In genomic region chr2L:18626987-18627386, dm6 we compare ENCODE assay signal across 5 fruit fly cellular contexts.
TF ChIP-seq lines count a peak whose summit lies in the region.

No protein-coding gene starts in this region.

- TF ChIP-seq CTCF in whole organism, embryonic (GFP tag; optimal IDR thresholded peaks at IDR 0.05; lab: Kevin White, UChicago): peak; percentile 53

TF ChIP-seq in whole organism, adult, 20 proteins besides CTCF, POLR2A, EP300 and RAD21:
- TF ChIP-seq cic (GFP tag; optimal IDR thresholded peaks at IDR 0.05; lab: Kevin White, UChicago): peak; percentile 23
- TF ChIP-seq CG7101 (tag; optimal IDR thresholded peaks at IDR 0.05; lab: Kevin White, UChicago): peak; percentile 9
- peak; percentile 81 for TF ChIP-seq tj (GFP tag; optimal IDR thresholded peaks at IDR 0.05; lab: Kevin White, UChicago)
- no peak for TF ChIP-seq Hr96 (GFP tag; optimal IDR thresholded peaks at IDR 0.05; lab: Kevin White, UChicago)

TF ChIP-seq in whole organism, embryonic, 481 proteins besides CTCF, POLR2A, EP300 and RAD21 (continues in another document):
- TF ChIP-seq Fer2 (tag; optimal IDR thresholded peaks at IDR 0.05; lab: Kevin White, UChicago) (peak; percentile 58), Vsx1 (GFP tag; optimal IDR thresholded peaks at IDR 0.05; lab: Kevin White, UChicago) (peak; percentile 90), Nf-YA (GFP tag; IDR thresholded peaks at IDR 0.05; lab: Robert Waterston, UW) (peak; percentile 71), Poxn (GFP tag; IDR thresholded peaks at IDR 0.05; lab: Robert Waterston, UW) (no peak), tin (GFP tag; optimal IDR thresholded peaks at IDR 0.05; lab: Kevin White, UChicago) (peak; percentile 13), CG17568 (GFP tag; optimal IDR thresholded peaks at IDR 0.05; lab: Kevin White, UChicago) (peak; percentile 95), wor (GFP tag; IDR thresholded peaks at IDR 0.05; lab: Robert Waterston, UW) (no peak), CG18619 (GFP tag; optimal IDR thresholded peaks at IDR 0.05; lab: Kevin White, UChicago) (peak; percentile 86), jing (GFP tag; optimal IDR thresholded peaks at IDR 0.05; lab: Kevin White, UChicago) (no peak), bsh (GFP tag; optimal IDR thresholded peaks at IDR 0.05; lab: Kevin White, UChicago) (peak in 1 of 2 experiments; percentile 84), Ptx1 (GFP tag; IDR thresholded peaks at IDR 0.05; lab: Robert Waterston, UW) (0 out of 2 replicates have a peak, but pooled peaks have one; percentile 11), cad (GFP tag; optimal IDR thresholded peaks at IDR 0.05; lab: Kevin White, UChicago) (no peak), CG2202 (tag; optimal IDR thresholded peaks at IDR 0.05; lab: Kevin White, UChicago) (peak; percentile 91), CG4328 (GFP tag; optimal IDR thresholded peaks at IDR 0.05; lab: Kevin White, UChicago) (peak; percentile 56), ash1 (GFP tag; optimal IDR thresholded peaks at IDR 0.05; lab: Kevin White, UChicago) (peak; percentile 61), dpn (GFP tag; optimal IDR thresholded peaks at IDR 0.05; lab: Kevin White, UChicago) (peak; percentile 56 to 80), CG9876 (GFP tag; optimal IDR thresholded peaks at IDR 0.05; lab: Kevin White, UChicago) (peak; percentile 52), CG1832 (GFP tag; optimal IDR thresholded peaks at IDR 0.05; lab: Kevin White, UChicago) (no peak), sug (tag; optimal IDR thresholded peaks at IDR 0.05; lab: Kevin White, UChicago) (peak; percentile 74), oc (tag; optimal IDR thresholded peaks at IDR 0.05; lab: Kevin White, UChicago) (peak; percentile 93), zfh1 (GFP tag; IDR thresholded peaks at IDR 0.05; lab: Robert Waterston, UW) (peak; percentile 67; the same call in 2 of the 3 replicates)

TF ChIP-seq in whole organism, prepupa, 60 proteins besides CTCF, POLR2A, EP300 and RAD21 (continues in another document):
- TF ChIP-seq Eip78C (GFP tag; lab: Kevin White, UChicago): peak; percentile 72
- TF ChIP-seq CG7368 (GFP tag; optimal IDR thresholded peaks at IDR 0.05; lab: Kevin White, UChicago): no peak
- TF ChIP-seq Sox15 (GFP tag; optimal IDR thresholded peaks at IDR 0.05; lab: Kevin White, UChicago): no peak
- no peak for TF ChIP-seq OdsH (GFP tag; optimal IDR thresholded peaks at IDR 0.05; lab: Kevin White, UChicago)
- no peak for TF ChIP-seq Ets96B (tag; optimal IDR thresholded peaks at IDR 0.05; lab: Kevin White, UChicago)
- peak; percentile 48 for TF ChIP-seq Met (GFP tag; optimal IDR thresholded peaks at IDR 0.05; lab: Kevin White, UChicago)
- TF ChIP-seq Gug (GFP tag; IDR thresholded peaks at IDR 0.05; lab: Robert Waterston, UW): no peak
- no peak for TF ChIP-seq CG11902 (GFP tag; optimal IDR thresholded peaks at IDR 0.05; lab: Kevin White, UChicago)
- no peak for TF ChIP-seq Sox14 (GFP tag; optimal IDR thresholded peaks at IDR 0.05; lab: Kevin White, UChicago)
- no peak for TF ChIP-seq CG32006 (GFP tag; optimal IDR thresholded peaks at IDR 0.05; lab: Kevin White, UChicago)
- TF ChIP-seq Hr38 (GFP tag; optimal IDR thresholded peaks at IDR 0.05; lab: Kevin White, UChicago): no peak
- TF ChIP-seq CG34406 (GFP tag; optimal IDR thresholded peaks at IDR 0.05; lab: Kevin White, UChicago): peak; percentile 19
- TF ChIP-seq CG4318 (GFP tag; optimal IDR thresholded peaks at IDR 0.05; lab: Kevin White, UChicago): no peak
- TF ChIP-seq achi (GFP tag; optimal IDR thresholded peaks at IDR 0.05; lab: Kevin White, UChicago): no peak
- no peak for TF ChIP-seq CG15336 (GFP tag; IDR thresholded peaks at IDR 0.05; lab: Robert Waterston, UW)
- TF ChIP-seq Sox102F (GFP tag; optimal IDR thresholded peaks at IDR 0.05; lab: Kevin White, UChicago): peak; percentile 33
- no peak for TF ChIP-seq spab (GFP tag; optimal IDR thresholded peaks at IDR 0.05; lab: Kevin White, UChicago)
- no peak for TF ChIP-seq CG6854 (GFP tag; optimal IDR thresholded peaks at IDR 0.05; lab: Kevin White, UChicago)
- TF ChIP-seq CG11762 (GFP tag; optimal IDR thresholded peaks at IDR 0.05; lab: Kevin White, UChicago; ENCODE audit: insufficient read depth): no peak
- no peak for TF ChIP-seq Hr39 (GFP tag; optimal IDR thresholded peaks at IDR 0.05; lab: Kevin White, UChicago)
- no peak for TF ChIP-seq CG11294 (GFP tag; IDR thresholded peaks at IDR 0.05; lab: Robert Waterston, UW)
- no peak for TF ChIP-seq net (GFP tag; optimal IDR thresholded peaks at IDR 0.05; lab: Kevin White, UChicago)
- no peak for TF ChIP-seq CG6276 (GFP tag; optimal IDR thresholded peaks at IDR 0.05; lab: Kevin White, UChicago)
- TF ChIP-seq Eip75B (GFP tag; optimal IDR thresholded peaks at IDR 0.05; lab: Kevin White, UChicago): no peak

TF ChIP-seq in whole organism, pupa, 21 proteins besides CTCF, POLR2A, EP300 and RAD21:
- TF ChIP-seq Snoo (tag; optimal IDR thresholded peaks at IDR 0.05; lab: Kevin White, UChicago) (peak; percentile 8), CG13204 (GFP tag; optimal IDR thresholded peaks at IDR 0.05; lab: Kevin White, UChicago) (no peak)

TF ChIP-seq in whole organism, wandering third instar larva, 38 proteins besides CTCF, POLR2A, EP300 and RAD21:
- no peak for TF ChIP-seq N (GFP tag; optimal IDR thresholded peaks at IDR 0.05; lab: Kevin White, UChicago)
- peak; percentile 82 for TF ChIP-seq jim (GFP tag; optimal IDR thresholded peaks at IDR 0.05; lab: Kevin White, UChicago)
- peak; percentile 72 for TF ChIP-seq sv (GFP tag; optimal IDR thresholded peaks at IDR 0.05; lab: Kevin White, UChicago)
- TF ChIP-seq ey (GFP tag; optimal IDR thresholded peaks at IDR 0.05; lab: Kevin White, UChicago): peak; percentile 63
- TF ChIP-seq Dfd (GFP tag; optimal IDR thresholded peaks at IDR 0.05; lab: Kevin White, UChicago): no peak
- no peak for TF ChIP-seq dl (GFP tag; optimal IDR thresholded peaks at IDR 0.05; lab: Kevin White, UChicago; ENCODE audit: insufficient read depth in 1 of 2, partially characterized antibody in 2 of 2)
- no peak for TF ChIP-seq lola (GFP tag; optimal IDR thresholded peaks at IDR 0.05; lab: Kevin White, UChicago)
- TF ChIP-seq h (GFP tag; optimal IDR thresholded peaks at IDR 0.05; lab: Kevin White, UChicago): peak; percentile 92
- TF ChIP-seq OdsH (GFP tag; optimal IDR thresholded peaks at IDR 0.05; lab: Kevin White, UChicago): peak; percentile 91
- TF ChIP-seq dmrt93B (GFP tag; optimal IDR thresholded peaks at IDR 0.05; lab: Kevin White, UChicago): peak; percentile 38
- TF ChIP-seq Hr78 (GFP tag; optimal IDR thresholded peaks at IDR 0.05; lab: Kevin White, UChicago): no peak
- TF ChIP-seq Vsx2 (GFP tag; optimal IDR thresholded peaks at IDR 0.05; lab: Kevin White, UChicago; ENCODE audit: partially characterized antibody): no peak
- no peak for TF ChIP-seq Dif (GFP tag; optimal IDR thresholded peaks at IDR 0.05; lab: Kevin White, UChicago; ENCODE audit: partially characterized antibody)
- peak; percentile 78 for TF ChIP-seq CG32264 (GFP tag; optimal IDR thresholded peaks at IDR 0.05; lab: Kevin White, UChicago)
- peak; percentile 84 for TF ChIP-seq tai (GFP tag; optimal IDR thresholded peaks at IDR 0.05; lab: Kevin White, UChicago)
- TF ChIP-seq CG9705 (GFP tag; optimal IDR thresholded peaks at IDR 0.05; lab: Kevin White, UChicago): peak; percentile 14
- TF ChIP-seq GATAd (GFP tag; optimal IDR thresholded peaks at IDR 0.05; lab: Kevin White, UChicago): no peak
- peak; percentile 69 for TF ChIP-seq CrebA (GFP tag; optimal IDR thresholded peaks at IDR 0.05; lab: Kevin White, UChicago; ENCODE audit: borderline replicate concordance)
- TF ChIP-seq psq (GFP tag; optimal IDR thresholded peaks at IDR 0.05; lab: Kevin White, UChicago): peak; percentile 67
- TF ChIP-seq Rel (GFP tag; optimal IDR thresholded peaks at IDR 0.05; lab: Kevin White, UChicago): peak; percentile 37
- peak; percentile 61 for TF ChIP-seq Rel (tag; optimal IDR thresholded peaks at IDR 0.05; lab: Kevin White, UChicago)
- TF ChIP-seq dsf (GFP tag; optimal IDR thresholded peaks at IDR 0.05; lab: Kevin White, UChicago; ENCODE audit: borderline replicate concordance): peak; percentile 46
- peak; percentile 26 to 76 for TF ChIP-seq foxo (GFP tag; optimal IDR thresholded peaks at IDR 0.05; lab: Kevin White, UChicago)
- TF ChIP-seq fru (GFP tag; optimal IDR thresholded peaks at IDR 0.05; lab: Kevin White, UChicago): peak; percentile 79
- TF ChIP-seq br (GFP tag; optimal IDR thresholded peaks at IDR 0.05; lab: Kevin White, UChicago): peak; percentile 84
- TF ChIP-seq brk (GFP tag; optimal IDR thresholded peaks at IDR 0.05; lab: Kevin White, UChicago): peak; percentile 87
- TF ChIP-seq Hnf4 (GFP tag; optimal IDR thresholded peaks at IDR 0.05; lab: Kevin White, UChicago): peak; percentile 90
- TF ChIP-seq usp (GFP tag; optimal IDR thresholded peaks at IDR 0.05; lab: Kevin White, UChicago): no peak
- peak; percentile 78 for TF ChIP-seq Jra (GFP tag; optimal IDR thresholded peaks at IDR 0.05; lab: Kevin White, UChicago)
- TF ChIP-seq Sp1 (GFP tag; optimal IDR thresholded peaks at IDR 0.05; lab: Kevin White, UChicago): peak; percentile 69
- peak; percentile 92 for TF ChIP-seq rgr (GFP tag; optimal IDR thresholded peaks at IDR 0.05; lab: Kevin White, UChicago)
- TF ChIP-seq Hr83 (GFP tag; optimal IDR thresholded peaks at IDR 0.05; lab: Kevin White, UChicago; ENCODE audit: poor library complexity, severe bottlenecking): peak; percentile 95
- peak; percentile 61 for TF ChIP-seq sage (GFP tag; optimal IDR thresholded peaks at IDR 0.05; lab: Kevin White, UChicago)
- peak; percentile 10 for TF ChIP-seq woc (GFP tag; optimal IDR thresholded peaks at IDR 0.05; lab: Kevin White, UChicago)
- peak; percentile 45 for TF ChIP-seq HLH106 (tag; optimal IDR thresholded peaks at IDR 0.05; lab: Kevin White, UChicago)
TF ChIP-seq in whole organism, wandering third instar larva: peak in this region for 25.
